Worm (Caenorhabditis elegans) whole organism, young adult: Measurements from ENCODE around the gene msp-81.

Experiments
- F49E8.2 ChIP-seq: sonication (generic microtip); optimal IDR thresholded peaks from 3 replicates; lab custom pipeline; 2017; ENCODE audit warnings: missing genetic modification characterization, mild to moderate bottlenecking, missing compliant biosample characterization, antibody characterized with exemption, moderate library complexity; ENCODE audit not compliant: insufficient read depth
- ZK185.1 ChIP-seq: sonication (generic microtip); optimal IDR thresholded peaks from 2 replicates; lab custom pipeline; 2016; ENCODE audit warnings: mild to moderate bottlenecking, missing genetic modification characterization, missing compliant biosample characterization; ENCODE audit not compliant: poor library complexity, severe bottlenecking
- ceh-27 ChIP-seq: fragments of 200-800 bp; sonication (Bioruptor generic); optimal IDR thresholded peaks from 2 replicates; lab custom pipeline; 2018; ENCODE audit warnings: mild to moderate bottlenecking, missing genetic modification characterization, moderate library complexity, missing compliant biosample characterization
- mcd-1 ChIP-seq: fragments of 200-800 bp; sonication (Bioruptor generic); IDR thresholded peaks from 2 replicates; pipeline ENCODE4 v1.3.6; 2022; ENCODE audit warnings: missing genetic modification reagents, missing genetic modification characterization, missing compliant biosample characterization
- pbrm-1 ChIP-seq: fragments of 200-800 bp; sonication (Bioruptor generic); IDR thresholded peaks from 2 replicates; pipeline ENCODE4 v1.3.6; 2022; ENCODE audit warnings: missing genetic modification reagents, missing genetic modification characterization, missing compliant biosample characterization
- sea-2 ChIP-seq: fragments of 200-800 bp; sonication (Bioruptor generic); IDR thresholded peaks from 2 replicates; pipeline ENCODE4 v1.3.6; 2022; ENCODE audit warnings: missing genetic modification characterization, missing compliant biosample characterization
- zim-3 ChIP-seq: sonication (generic microtip); optimal IDR thresholded peaks from 2 replicates; lab custom pipeline; 2017; ENCODE audit warnings: mild to moderate bottlenecking, missing genetic modification characterization, moderate library complexity, missing compliant biosample characterization

DNA sequence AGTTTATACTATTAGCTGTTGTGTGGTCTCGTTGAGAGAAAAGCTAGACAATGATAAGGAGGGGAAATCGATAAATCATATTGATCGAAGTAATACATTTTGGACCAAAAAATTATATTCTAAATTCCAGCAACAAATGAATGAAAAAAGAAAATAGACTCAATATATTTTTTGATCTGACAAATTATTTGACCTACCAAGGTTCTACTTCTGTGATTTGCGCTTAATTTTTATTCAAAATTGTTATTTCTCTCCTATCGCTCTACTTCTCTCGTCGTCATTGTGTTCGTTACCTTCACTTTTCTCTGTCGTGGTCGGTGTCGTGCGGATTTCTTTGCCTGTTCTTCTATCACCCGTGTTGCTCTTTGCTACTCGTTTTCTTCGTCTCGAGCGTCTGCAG, 22.8 kb upstream of the msp-81 start:
- TF ChIP-seq ceh-27 = no peak
- TF ChIP-seq zim-3 = no peak
- no peak for TF ChIP-seq sea-2
- no peak for TF ChIP-seq pbrm-1 (GFP tag; lab: Robert Waterston, UW)
- no peak for TF ChIP-seq F49E8.2 (tag; lab: Kevin White, UChicago)
- no peak for TF ChIP-seq mcd-1 (GFP tag; lab: Robert Waterston, UW)
- TF ChIP-seq ZK185.1 (tag; lab: Kevin White, UChicago) = no peak
